Worm (Caenorhabditis elegans): ENCODE measurements around the gene Y49A3A.4.

ce11 chrV:14396123-14396669, 37.5 kb upstream of the Y49A3A.4 start:
- TF ChIP-seq med-1 (GFP tag; optimal IDR thresholded peaks at IDR 0.05; ENCODE audit: insufficient read depth) = no peak
- no peak for TF ChIP-seq tab-1 (GFP tag; IDR thresholded peaks at IDR 0.05)
- TF ChIP-seq cog-1 (tag; optimal IDR thresholded peaks at IDR 0.05) = no peak
- no peak for TF ChIP-seq flt-1 (GFP tag; IDR thresholded peaks at IDR 0.05)
- no peak for TF ChIP-seq klf-2 (GFP tag; conservative IDR thresholded peaks at IDR 0.05)
- no peak for TF ChIP-seq ztf-29 (GFP tag; IDR thresholded peaks at IDR 0.05)
- no peak for TF ChIP-seq ztf-23 (GFP tag; IDR thresholded peaks at IDR 0.05)
